Worm (Caenorhabditis elegans): ENCODE measurements around the gene snf-7.
A peak's percentile ranks its signal among the peaks of the same experiment; 100 is the strongest.

ce11 chrIII:12967437-12968043 is 37.7 kb upstream of the snf-7 start:
- no peak for TF ChIP-seq flt-1 (GFP tag; IDR thresholded peaks at IDR 0.05)
- TF ChIP-seq T22C8.4 (GFP tag; IDR thresholded peaks at IDR 0.05): peak; percentile 66; the same call in 1 of the 2 replicates
